Worm (Caenorhabditis elegans) whole organism, L3 larva: ENCODE results near the gene nhr-267.

Experiments
- R02D3.7 ChIP-seq: fragments of 150-350 bp; optimal IDR thresholded peaks from 2 replicates; lab custom pipeline; 2014; ENCODE audit warnings: missing biosample characterization, missing genetic modification characterization
- ZK546.5 ChIP-seq: sonication (generic microtip); optimal IDR thresholded peaks from 2 replicates; lab custom pipeline; 2017; ENCODE audit warnings: missing biosample characterization, missing genetic modification characterization
- ama-1 ChIP-seq: fragments of 150-350 bp; optimal IDR thresholded peaks from 2 replicates; lab custom pipeline; 2018
- ceh-16 ChIP-seq: sonication (generic microtip); optimal IDR thresholded peaks from 2 replicates; lab custom pipeline; 2017; ENCODE audit warnings: missing biosample characterization, missing genetic modification characterization
- ceh-82 ChIP-seq: fragments of 150-350 bp; optimal IDR thresholded peaks from 2 replicates; lab custom pipeline; 2014; ENCODE audit warnings: missing biosample characterization, missing genetic modification characterization
- ceh-9 ChIP-seq: sonication (generic microtip); optimal IDR thresholded peaks from 2 replicates; lab custom pipeline; 2018; ENCODE audit warnings: missing biosample characterization, missing genetic modification characterization
- daf-12 ChIP-seq: fragments of 150-350 bp; optimal IDR thresholded peaks from 2 replicates; lab custom pipeline; 2014; ENCODE audit warnings: missing biosample characterization, missing genetic modification reagents, missing genetic modification characterization
- egl-27 ChIP-seq: sonication (generic microtip); optimal IDR thresholded peaks from 4 replicates; lab custom pipeline; 2017; ENCODE audit warnings: missing biosample characterization, missing genetic modification reagents, missing genetic modification characterization
- egl-5 ChIP-seq: fragments of 150-350 bp; optimal IDR thresholded peaks from 2 replicates; lab custom pipeline; 2017; ENCODE audit warnings: missing biosample characterization, missing genetic modification reagents, missing genetic modification characterization, inconsistent platforms
- elt-1 ChIP-seq: fragments of 150-350 bp; optimal IDR thresholded peaks from 2 replicates; lab custom pipeline; 2014; ENCODE audit warnings: missing biosample characterization, missing genetic modification characterization
- elt-2 ChIP-seq: sonication (generic microtip); optimal IDR thresholded peaks from 2 replicates; lab custom pipeline; 2016; ENCODE audit warnings: missing genetic modification reagents, mild to moderate bottlenecking, missing genetic modification characterization, missing compliant biosample characterization
- elt-3 ChIP-seq, 3 experiments: fragments of 150-350 bp in 1 of 3; sonication (generic microtip) in 2 of 3; optimal IDR thresholded peaks; 2 replicates in 2 of 3; 4 replicates in 1 of 3; lab custom pipeline; 2014 to 2017; ENCODE audit warnings: missing biosample characterization in 3 of 3, missing genetic modification characterization in 3 of 3
- eor-1 ChIP-seq, 2 experiments: fragments of 150-350 bp; optimal IDR thresholded peaks; 2 replicates each; lab custom pipeline; 2014 to 2018; ENCODE audit warnings: missing biosample characterization in 2 of 2, missing genetic modification characterization in 2 of 2
- hmg-11 ChIP-seq: sonication (generic microtip); optimal IDR thresholded peaks from 2 replicates; lab custom pipeline; 2016; ENCODE audit warnings: missing genetic modification characterization, missing compliant biosample characterization
- jun-1 ChIP-seq: fragments of 150-350 bp; optimal IDR thresholded peaks from 2 replicates; lab custom pipeline; 2014; ENCODE audit warnings: missing biosample characterization, missing genetic modification reagents, missing genetic modification characterization
- lin-15B ChIP-seq: fragments of 150-350 bp; optimal IDR thresholded peaks from 2 replicates; lab custom pipeline; 2014; ENCODE audit warnings: missing biosample characterization, missing genetic modification characterization
- lin-39 ChIP-seq: fragments of 150-350 bp; optimal IDR thresholded peaks from 2 replicates; lab custom pipeline; 2018; ENCODE audit warnings: missing biosample characterization, missing genetic modification reagents, missing genetic modification characterization
- lsy-12 ChIP-seq: sonication (generic microtip); optimal IDR thresholded peaks from 2 replicates; lab custom pipeline; 2016; ENCODE audit warnings: mild to moderate bottlenecking, missing genetic modification characterization, missing compliant biosample characterization
- nfya-1 ChIP-seq: sonication (generic microtip); optimal IDR thresholded peaks from 2 replicates; lab custom pipeline; 2017; ENCODE audit warnings: missing genetic modification characterization, mild to moderate bottlenecking, missing compliant biosample characterization, antibody characterized with exemption, moderate library complexity; ENCODE audit not compliant: insufficient read depth
- nhr-11 ChIP-seq: fragments of 150-350 bp; optimal IDR thresholded peaks from 2 replicates; lab custom pipeline; 2014; ENCODE audit warnings: missing biosample characterization, missing genetic modification characterization
- nhr-12 ChIP-seq: fragments of 150-350 bp; optimal IDR thresholded peaks from 2 replicates; lab custom pipeline; 2014; ENCODE audit warnings: missing biosample characterization, missing genetic modification characterization
- nhr-237 ChIP-seq: fragments of 150-350 bp; optimal IDR thresholded peaks from 2 replicates; lab custom pipeline; 2014; ENCODE audit warnings: missing biosample characterization, missing genetic modification characterization
- nhr-28 ChIP-seq: fragments of 150-350 bp; optimal IDR thresholded peaks from 2 replicates; lab custom pipeline; 2014; ENCODE audit warnings: missing biosample characterization, missing genetic modification characterization
- nhr-43 ChIP-seq: sonication (generic microtip); optimal IDR thresholded peaks from 2 replicates; lab custom pipeline; 2016; ENCODE audit warnings: mild to moderate bottlenecking, missing genetic modification characterization, missing compliant biosample characterization; ENCODE audit not compliant: poor library complexity, severe bottlenecking
- nhr-67 ChIP-seq: fragments of 150-350 bp; optimal IDR thresholded peaks from 2 replicates; lab custom pipeline; 2014; ENCODE audit warnings: missing biosample characterization, missing genetic modification characterization
- nhr-76 ChIP-seq: fragments of 150-350 bp; sonication (generic microtip); optimal IDR thresholded peaks from 5 replicates; lab custom pipeline; 2014; ENCODE audit warnings: missing biosample characterization, missing genetic modification characterization
- nhr-77 ChIP-seq: fragments of 150-350 bp; optimal IDR thresholded peaks from 2 replicates; lab custom pipeline; 2014; ENCODE audit warnings: missing biosample characterization, missing genetic modification characterization
- pha-4 ChIP-seq: fragments of 150-350 bp; optimal IDR thresholded peaks from 2 replicates; lab custom pipeline; 2014; ENCODE audit warnings: missing biosample characterization, missing genetic modification reagents, missing genetic modification characterization
- pqm-1 ChIP-seq: fragments of 150-350 bp; optimal IDR thresholded peaks from 2 replicates; lab custom pipeline; 2017; ENCODE audit warnings: missing biosample characterization, missing genetic modification characterization, inconsistent platforms
- sea-2 ChIP-seq: fragments of 150-350 bp; sonication (generic microtip); optimal IDR thresholded peaks from 4 replicates; lab custom pipeline; 2014; ENCODE audit warnings: missing biosample characterization, missing genetic modification reagents, missing genetic modification characterization
- skn-1 ChIP-seq: fragments of 150-350 bp; optimal IDR thresholded peaks from 2 replicates; lab custom pipeline; 2014; ENCODE audit warnings: missing biosample characterization, missing genetic modification characterization
- snpc-4 ChIP-seq: fragments of 150-350 bp; optimal IDR thresholded peaks from 2 replicates; lab custom pipeline; 2014; ENCODE audit warnings: missing biosample characterization, missing genetic modification characterization
- tbx-2 ChIP-seq: sonication (generic microtip); optimal IDR thresholded peaks from 2 replicates; lab custom pipeline; 2016; ENCODE audit warnings: mild to moderate bottlenecking, missing genetic modification characterization, missing compliant biosample characterization
- unc-39 ChIP-seq: sonication (generic microtip); optimal IDR thresholded peaks from 4 replicates; lab custom pipeline; 2017; ENCODE audit warnings: missing biosample characterization, missing genetic modification characterization
- unc-62 ChIP-seq: fragments of 150-350 bp; sonication (generic microtip); optimal IDR thresholded peaks from 4 replicates; lab custom pipeline; 2014; ENCODE audit warnings: missing biosample characterization, missing genetic modification reagents, missing genetic modification characterization
- zag-1 ChIP-seq: fragments of 150-350 bp; optimal IDR thresholded peaks from 2 replicates; lab custom pipeline; 2014; ENCODE audit warnings: missing biosample characterization, missing genetic modification characterization
- ztf-11 ChIP-seq: fragments of 150-350 bp; optimal IDR thresholded peaks from 2 replicates; lab custom pipeline; 2014; ENCODE audit warnings: missing biosample characterization, missing genetic modification characterization
- ztf-4 ChIP-seq: fragments of 150-350 bp; optimal IDR thresholded peaks from 2 replicates; lab custom pipeline; 2014; ENCODE audit warnings: missing biosample characterization, missing genetic modification characterization

Gene nhr-267

DNA sequence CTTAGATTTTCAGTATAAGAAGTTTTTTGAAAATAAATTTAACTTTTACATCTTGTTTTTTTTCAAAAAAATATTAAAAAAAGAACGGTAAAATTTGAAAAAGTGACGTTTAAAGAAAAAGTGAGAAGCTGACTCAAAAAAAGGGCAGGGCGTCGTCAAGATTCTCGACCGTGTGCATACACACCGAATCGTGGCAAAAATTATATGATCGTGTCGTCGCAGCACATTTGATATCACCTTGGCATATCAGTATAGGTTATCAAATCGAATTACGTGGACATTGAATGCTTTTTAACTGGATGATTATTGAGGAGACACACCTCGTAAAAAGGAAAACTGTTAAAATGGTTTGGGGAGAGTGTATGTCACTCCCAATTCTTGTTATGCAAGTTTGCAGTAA, 46.8 kb upstream of the nhr-267 start:
- no peak for TF ChIP-seq nhr-28 (tag; lab: Kevin White, UChicago)
- TF ChIP-seq elt-2 (tag; lab: Kevin White, UChicago): peak; percentile 93
- TF ChIP-seq egl-5 (tag; lab: Kevin White, UChicago): no peak
- TF ChIP-seq egl-27 (tag; lab: Kevin White, UChicago): no peak
- TF ChIP-seq ceh-9 (tag; lab: Kevin White, UChicago): no peak
- no peak for TF ChIP-seq ZK546.5 (tag; lab: Kevin White, UChicago)
- TF ChIP-seq elt-3 (tag; optimal IDR thresholded peaks at IDR 0.05; lab: Kevin White, UChicago): no peak
- peak; percentile 57 for TF ChIP-seq pqm-1
- no peak for TF ChIP-seq sea-2 (GFP tag; lab: Kevin White, UChicago)
- TF ChIP-seq, all 47 proteins: peak for 2

DNA sequence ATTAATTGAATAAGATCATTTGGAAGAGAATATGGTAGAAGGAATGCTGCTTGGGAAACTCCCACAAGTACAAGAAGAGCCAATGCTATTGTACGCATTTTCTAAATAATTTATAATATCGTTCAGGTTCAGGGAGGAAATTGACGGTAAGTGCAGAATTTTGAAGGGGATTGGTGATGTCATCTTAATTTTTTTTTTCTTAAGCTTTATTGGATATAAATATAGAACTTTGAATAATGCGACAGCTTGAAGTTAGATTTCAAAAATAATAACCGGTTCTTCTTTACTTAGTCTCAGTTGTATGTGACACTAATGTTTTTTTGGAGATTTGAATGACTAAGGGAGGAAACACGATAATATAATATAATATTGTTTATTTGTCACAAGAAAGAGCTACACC, 44.5 kb upstream of the nhr-267 start, which contains the start of gene nspg-7.1:
TSS of gene nspg-7.1 (minus strand) at position 101 of the 400 bp plus-strand sequence.
- no peak for TF ChIP-seq nhr-76 (tag; lab: Kevin White, UChicago)
- TF ChIP-seq, all 47 proteins: peak for 0

DNA sequence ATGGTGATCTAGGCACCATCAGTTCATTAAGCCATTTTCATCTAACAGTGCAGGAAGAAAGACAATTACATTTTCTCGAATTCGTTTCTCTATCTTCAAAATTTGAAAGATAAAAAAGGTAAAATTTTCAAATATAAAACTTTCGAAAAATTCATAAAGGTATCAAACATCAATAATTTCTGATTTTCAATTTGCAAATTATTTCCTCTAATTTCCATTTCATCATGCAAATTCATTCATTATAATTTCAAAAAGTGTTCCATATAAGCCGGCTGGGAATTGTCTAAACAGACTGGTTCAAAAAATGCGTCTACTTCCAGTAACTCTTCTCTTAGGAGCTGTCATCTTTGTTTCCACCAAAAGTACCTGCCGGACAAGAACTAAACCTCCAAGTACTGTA, 41.5 kb upstream of the nhr-267 start, which contains the start of gene clec-183:
TSS of gene clec-183 (plus strand) at position 301 of the 400 bp plus-strand sequence.
- TF ChIP-seq elt-1 (tag; lab: Kevin White, UChicago) (no peak), skn-1 (tag; lab: Kevin White, UChicago) (no peak), snpc-4 (tag; lab: Kevin White, UChicago) (no peak), nhr-77 (tag; lab: Kevin White, UChicago) (no peak), nhr-43 (no peak), daf-12 (tag; lab: Kevin White, UChicago) (no peak), nhr-28 (tag; lab: Kevin White, UChicago) (no peak), ceh-82 (tag; lab: Kevin White, UChicago) (no peak), nhr-11 (tag; lab: Kevin White, UChicago) (no peak), unc-39 (tag; lab: Kevin White, UChicago) (no peak), lsy-12 (tag; lab: Kevin White, UChicago) (no peak), eor-1 (tag; optimal IDR thresholded peaks at IDR 0.05; lab: Kevin White, UChicago) (no peak), ceh-16 (tag; lab: Kevin White, UChicago) (no peak)

DNA sequence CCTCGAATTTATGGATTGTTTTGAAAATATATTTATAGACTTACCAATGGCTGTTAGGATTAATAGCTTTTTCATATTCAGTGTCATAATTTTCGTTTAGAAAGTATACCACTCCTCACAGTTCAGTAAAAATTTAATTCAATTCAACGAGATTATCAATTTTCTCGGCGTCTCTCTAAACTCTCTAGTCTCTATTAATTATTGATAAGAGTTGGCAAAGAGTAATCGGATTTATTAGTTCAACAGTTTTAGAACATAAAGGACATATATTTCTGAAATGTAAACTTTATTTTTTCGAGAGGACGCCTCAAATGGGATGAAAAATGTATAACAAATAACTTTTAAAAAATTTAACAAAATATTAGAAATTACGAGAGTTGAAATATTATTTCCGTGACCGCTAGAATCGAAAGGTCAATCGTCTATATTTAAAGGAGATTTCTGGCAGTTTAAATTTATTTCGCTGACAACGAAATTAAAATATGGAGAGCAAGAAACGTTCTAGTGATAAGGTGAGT, 37.8 kb upstream of the nhr-267 start, which contains the start of the genes nspg-11 and F49C12.15:
TSS of gene nspg-11 (minus strand) at position 101 of the 518 bp plus-strand sequence.
TSS of gene F49C12.15 (plus strand) at position 468 of the 518 bp plus-strand sequence.
- TF ChIP-seq nhr-76 (tag; lab: Kevin White, UChicago): no peak
- TF ChIP-seq elt-2 (tag; lab: Kevin White, UChicago): peak; percentile 10
- TF ChIP-seq nfya-1 (tag; lab: Kevin White, UChicago): no peak
- TF ChIP-seq hmg-11 (tag; lab: Kevin White, UChicago): no peak
- no peak for TF ChIP-seq pha-4 (tag; lab: Kevin White, UChicago)

DNA sequence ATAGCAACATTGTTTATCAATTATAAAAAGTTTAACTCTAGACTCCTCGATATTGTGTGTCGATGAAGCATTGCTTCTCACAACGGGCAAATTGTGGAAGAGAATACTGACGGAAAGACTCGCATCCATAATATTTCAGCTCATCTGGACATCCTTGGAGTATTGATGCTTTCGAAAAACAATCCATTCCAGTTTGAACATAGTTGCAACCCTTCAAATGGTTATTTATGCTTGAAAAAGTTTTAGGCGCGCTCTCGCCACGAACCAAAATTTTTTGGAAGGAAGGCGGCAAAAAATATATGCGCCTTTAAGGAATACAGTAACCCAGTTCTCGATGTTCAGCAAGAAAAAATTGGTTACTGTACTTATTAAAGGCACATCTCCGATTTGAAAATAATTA, 36.3 kb upstream of the nhr-267 start:
- no peak for TF ChIP-seq ZK546.5 (tag; lab: Kevin White, UChicago)
- no peak for TF ChIP-seq nhr-237 (tag; lab: Kevin White, UChicago)
- no peak for TF ChIP-seq zag-1 (tag; lab: Kevin White, UChicago)
- TF ChIP-seq nhr-67 (tag; lab: Kevin White, UChicago): no peak
- TF ChIP-seq jun-1 (tag; lab: Kevin White, UChicago): no peak
- TF ChIP-seq lin-39 (tag; lab: Kevin White, UChicago): no peak
- TF ChIP-seq skn-1 (tag; lab: Kevin White, UChicago): no peak
- no peak for TF ChIP-seq egl-5 (tag; lab: Kevin White, UChicago)
- no peak for TF ChIP-seq elt-3 (tag; optimal IDR thresholded peaks at IDR 0.05; lab: Kevin White, UChicago)
- no peak for TF ChIP-seq unc-62 (GFP tag; lab: Kevin White, UChicago)
- no peak for TF ChIP-seq lsy-12 (tag; lab: Kevin White, UChicago)
- TF ChIP-seq nhr-11 (tag; lab: Kevin White, UChicago): no peak
- peak; percentile 2 for TF ChIP-seq tbx-2
- no peak for TF ChIP-seq ceh-9 (tag; lab: Kevin White, UChicago)
- no peak for TF ChIP-seq snpc-4 (tag; lab: Kevin White, UChicago)
- peak; percentile 20 for TF ChIP-seq elt-2 (tag; lab: Kevin White, UChicago)
- TF ChIP-seq ama-1 (lab: Kevin White, UChicago): peak; percentile 58
- no peak for TF ChIP-seq eor-1 (tag; optimal IDR thresholded peaks at IDR 0.05; lab: Kevin White, UChicago)
- no peak for TF ChIP-seq sea-2 (GFP tag; lab: Kevin White, UChicago)
- TF ChIP-seq R02D3.7 (tag; lab: Kevin White, UChicago): no peak
- TF ChIP-seq lin-15B (tag; lab: Kevin White, UChicago): no peak
- TF ChIP-seq pqm-1: no peak
- TF ChIP-seq nhr-76 (tag; lab: Kevin White, UChicago): no peak
- no peak for TF ChIP-seq hmg-11 (tag; lab: Kevin White, UChicago)
- no peak for TF ChIP-seq unc-39 (tag; lab: Kevin White, UChicago)
- TF ChIP-seq ceh-16 (tag; lab: Kevin White, UChicago): no peak
- TF ChIP-seq nhr-43: peak; percentile 43
- no peak for TF ChIP-seq nhr-12 (tag; lab: Kevin White, UChicago)
- no peak for TF ChIP-seq ztf-11 (tag; lab: Kevin White, UChicago)
- TF ChIP-seq ceh-82 (tag; lab: Kevin White, UChicago): no peak
- no peak for TF ChIP-seq ztf-4 (tag; lab: Kevin White, UChicago)
- TF ChIP-seq egl-27 (tag; lab: Kevin White, UChicago): no peak
- no peak for TF ChIP-seq elt-1 (tag; lab: Kevin White, UChicago)
